Fruit fly (Drosophila melanogaster) whole organism, embryonic: Measurements from ENCODE around the gene CG7080.

Experiments used
- Blimp-1 ChIP-seq: fragments of 200-800 bp; sonication (Bioruptor generic); optimal IDR thresholded peaks from 3 replicates; lab custom pipeline; 2018; ENCODE audit warnings: missing biosample characterization, missing genetic modification characterization, mild to moderate bottlenecking, moderate library complexity, missing genetic modification reagents
- BtbVII ChIP-seq: fragments of 200-800 bp; sonication (Bioruptor generic); optimal IDR thresholded peaks from 3 replicates; lab custom pipeline; 2017; ENCODE audit warnings: missing biosample characterization, mild to moderate bottlenecking, missing genetic modification characterization
- CG1024 ChIP-seq: fragments of 200-800 bp; sonication (Bioruptor generic); IDR thresholded peaks from 2 replicates; pipeline ENCODE4 v1.3.6; 2022; ENCODE audit warnings: missing biosample characterization, missing genetic modification characterization
- CG11093 ChIP-seq: fragments of 200-800 bp; sonication (Bioruptor generic); IDR thresholded peaks from 3 replicates; pipeline ENCODE4 v1.3.6; 2022; ENCODE audit warnings: missing biosample characterization, missing genetic modification characterization
- CG12219 ChIP-seq: fragments of 200-800 bp; sonication (Bioruptor generic); optimal IDR thresholded peaks from 3 replicates; lab custom pipeline; 2018; ENCODE audit warnings: missing biosample characterization, mild to moderate bottlenecking, missing genetic modification characterization
- CG14965 ChIP-seq: fragments of 200-800 bp; sonication (Bioruptor generic); optimal IDR thresholded peaks from 2 replicates; lab custom pipeline; 2016; ENCODE audit warnings: missing biosample characterization, missing genetic modification characterization, borderline replicate concordance
- CG15011 ChIP-seq: fragments of 200-800 bp; sonication (Bioruptor generic); optimal IDR thresholded peaks from 3 replicates; lab custom pipeline; 2018; ENCODE audit warnings: missing biosample characterization, mild to moderate bottlenecking, missing genetic modification characterization
- CG1603 ChIP-seq: fragments of 200-800 bp; sonication (Bioruptor generic); optimal IDR thresholded peaks from 2 replicates; lab custom pipeline; 2019; ENCODE audit warnings: missing biosample characterization, mild to moderate bottlenecking, missing genetic modification characterization, moderate library complexity
- CG1647 ChIP-seq: fragments of 200-800 bp; sonication (Bioruptor generic); optimal IDR thresholded peaks from 3 replicates; lab custom pipeline; 2016; ENCODE audit warnings: missing biosample characterization, missing genetic modification characterization
- CG3281 ChIP-seq: fragments of 200-800 bp; sonication (Bioruptor generic); optimal IDR thresholded peaks from 3 replicates; lab custom pipeline; 2017; ENCODE audit warnings: missing biosample characterization, mild to moderate bottlenecking, missing genetic modification characterization
- CG4282 ChIP-seq: fragments of 200-800 bp; sonication (Bioruptor generic); optimal IDR thresholded peaks from 2 replicates; lab custom pipeline; 2016; ENCODE audit warnings: missing biosample characterization, missing genetic modification characterization
- CG4404 ChIP-seq: fragments of 200-800 bp; sonication (Bioruptor generic); IDR thresholded peaks from 2 replicates; pipeline ENCODE4 v1.3.6; 2022; ENCODE audit warnings: missing biosample characterization, missing genetic modification characterization
- CG4617 ChIP-seq: fragments of 200-800 bp; sonication (Bioruptor generic); optimal IDR thresholded peaks from 3 replicates; lab custom pipeline; 2016; ENCODE audit warnings: missing biosample characterization, missing genetic modification characterization, borderline replicate concordance
- CG5180 ChIP-seq: fragments of 200-800 bp; sonication (Bioruptor generic); optimal IDR thresholded peaks from 3 replicates; lab custom pipeline; 2017; ENCODE audit warnings: missing biosample characterization, missing genetic modification characterization, mild to moderate bottlenecking, moderate library complexity, missing genetic modification reagents
- CG7786 ChIP-seq: fragments of 200-800 bp; sonication (Bioruptor generic); optimal IDR thresholded peaks from 2 replicates; lab custom pipeline; 2016; ENCODE audit warnings: missing biosample characterization, missing genetic modification characterization
- CHES-1-like ChIP-seq: fragments of 200-800 bp; sonication (Bioruptor generic); optimal IDR thresholded peaks from 2 replicates; lab custom pipeline; 2016; ENCODE audit warnings: missing biosample characterization, missing genetic modification characterization
- CkIIα-i1 ChIP-seq: fragments of 200-800 bp; sonication (Bioruptor generic); IDR thresholded peaks from 2 replicates; pipeline ENCODE4 v1.3.6; 2022; ENCODE audit warnings: missing biosample characterization, missing genetic modification characterization
- CoRest ChIP-seq: fragments of 200-800 bp; sonication (Bioruptor generic); optimal IDR thresholded peaks from 3 replicates; lab custom pipeline; 2018; ENCODE audit warnings: missing biosample characterization, mild to moderate bottlenecking, missing genetic modification characterization, moderate library complexity
- Dll ChIP-seq: fragments of 200-800 bp; sonication (Bioruptor generic); IDR thresholded peaks from 4 replicates; pipeline ENCODE4 v1.3.6; 2022; ENCODE audit warnings: missing biosample characterization, missing genetic modification characterization; ENCODE audit not compliant: partially characterized antibody
- HLH54F ChIP-seq: fragments of 200-800 bp; sonication (Bioruptor generic); optimal IDR thresholded peaks from 3 replicates; lab custom pipeline; 2016; ENCODE audit warnings: missing biosample characterization, missing genetic modification characterization
- NC2β ChIP-seq: fragments of 200-800 bp; sonication (Bioruptor generic); optimal IDR thresholded peaks from 2 replicates; lab custom pipeline; 2016; ENCODE audit warnings: missing biosample characterization, missing genetic modification characterization
- Neu2 ChIP-seq: fragments of 200-800 bp; sonication (Bioruptor generic); optimal IDR thresholded peaks from 3 replicates; lab custom pipeline; 2016; ENCODE audit warnings: missing biosample characterization, missing genetic modification characterization, borderline replicate concordance
- Poxn ChIP-seq: fragments of 200-800 bp; sonication (Bioruptor generic); IDR thresholded peaks from 2 replicates; pipeline ENCODE4 v1.3.6; 2022; ENCODE audit warnings: missing biosample characterization, missing genetic modification characterization
- Sox100B ChIP-seq: fragments of 200-800 bp; sonication (Bioruptor generic); optimal IDR thresholded peaks from 3 replicates; lab custom pipeline; 2018; ENCODE audit warnings: missing biosample characterization, mild to moderate bottlenecking, missing genetic modification characterization
- Sry-β ChIP-seq: fragments of 200-800 bp; sonication (Bioruptor generic); optimal IDR thresholded peaks from 2 replicates; lab custom pipeline; 2018; ENCODE audit warnings: missing biosample characterization, mild to moderate bottlenecking, missing genetic modification characterization, moderate library complexity
- Trl ChIP-seq, 3 experiments: fragments of >200 bp in 2 of 3; fragments of 200-800 bp in 1 of 3; sonication (Bioruptor generic) in 1 of 3; optimal IDR thresholded peaks; 2 replicates in 1 of 3; 3 replicates in 2 of 3; lab custom pipeline; 2016 to 2017; ENCODE audit warnings: missing biosample characterization in 1 of 3, missing genetic modification characterization in 1 of 3
- ato ChIP-seq: fragments of 200-800 bp; sonication (Bioruptor generic); IDR thresholded peaks from 2 replicates; pipeline ENCODE4 v1.3.6; 2022; ENCODE audit warnings: missing biosample characterization, missing genetic modification characterization; ENCODE audit not compliant: partially characterized antibody
- bowl ChIP-seq: fragments of 200-800 bp; sonication (Bioruptor generic); IDR thresholded peaks from 2 replicates; pipeline ENCODE4 v1.3.6; 2022; ENCODE audit warnings: missing biosample characterization, missing genetic modification characterization
- cato ChIP-seq: fragments of 200-800 bp; sonication (Bioruptor generic); optimal IDR thresholded peaks from 2 replicates; lab custom pipeline; 2016; ENCODE audit warnings: missing biosample characterization, missing genetic modification characterization, borderline replicate concordance
- chinmo ChIP-seq: fragments of 200-800 bp; sonication (Bioruptor generic); IDR thresholded peaks from 4 replicates; pipeline ENCODE4 v1.3.6; 2022; ENCODE audit warnings: missing biosample characterization, missing genetic modification characterization; ENCODE audit not compliant: partially characterized antibody
- dpn ChIP-seq, 2 experiments: fragments of 200-800 bp; sonication (Bioruptor generic); optimal IDR thresholded peaks; 3 replicates each; lab custom pipeline; 2016; ENCODE audit warnings: missing biosample characterization in 2 of 2, missing genetic modification characterization in 2 of 2
- fd102C ChIP-seq: fragments of 200-800 bp; sonication (Bioruptor generic); optimal IDR thresholded peaks from 2 replicates; lab custom pipeline; 2018; ENCODE audit warnings: missing biosample characterization, mild to moderate bottlenecking, missing genetic modification characterization, moderate library complexity
- fd3F ChIP-seq: fragments of 200-800 bp; sonication (Bioruptor generic); optimal IDR thresholded peaks from 2 replicates; lab custom pipeline; 2018; ENCODE audit warnings: missing biosample characterization, mild to moderate bottlenecking, missing genetic modification characterization, moderate library complexity
- fu2 ChIP-seq: fragments of 200-800 bp; sonication (Bioruptor generic); optimal IDR thresholded peaks from 2 replicates; lab custom pipeline; 2016; ENCODE audit warnings: missing biosample characterization, missing genetic modification characterization
- h ChIP-seq: fragments of >200 bp; optimal IDR thresholded peaks from 2 replicates; lab custom pipeline; 2017
- ham ChIP-seq: fragments of 200-800 bp; sonication (Bioruptor generic); IDR thresholded peaks from 2 replicates; pipeline ENCODE4 v1.3.6; 2022; ENCODE audit warnings: missing biosample characterization, missing genetic modification characterization
- her ChIP-seq: fragments of 200-800 bp; sonication (Bioruptor generic); optimal IDR thresholded peaks from 2 replicates; lab custom pipeline; 2016; ENCODE audit warnings: missing biosample characterization, missing genetic modification characterization
- lbe ChIP-seq: fragments of 200-800 bp; sonication (Bioruptor generic); optimal IDR thresholded peaks from 2 replicates; lab custom pipeline; 2016; ENCODE audit warnings: missing biosample characterization, mild to moderate bottlenecking, missing genetic modification characterization
- otp ChIP-seq: fragments of 200-800 bp; sonication (Bioruptor generic); IDR thresholded peaks from 3 replicates; pipeline ENCODE4, ENCODE4 v1.3.6; 2022; ENCODE audit warnings: missing biosample characterization, missing genetic modification characterization
- p53 ChIP-seq: fragments of 200-800 bp; sonication (Bioruptor generic); optimal IDR thresholded peaks from 2 replicates; lab custom pipeline; 2016; ENCODE audit warnings: missing biosample characterization, missing genetic modification characterization
- ro ChIP-seq: fragments of 200-800 bp; sonication (Bioruptor generic); IDR thresholded peaks from 2 replicates; pipeline ENCODE4 v1.3.6; 2022; ENCODE audit warnings: missing biosample characterization, missing genetic modification characterization
- sc ChIP-seq, 3 experiments: fragments of >200 bp in 2 of 3; fragments of 200-800 bp in 1 of 3; sonication (Bioruptor generic) in 1 of 3; optimal IDR thresholded peaks; 2 replicates in 2 of 3; 3 replicates in 1 of 3; lab custom pipeline; 2017; ENCODE audit warnings: mild to moderate bottlenecking in 1 of 3, missing biosample characterization in 1 of 3, missing genetic modification characterization in 1 of 3, missing genetic modification reagents in 1 of 3
- sd ChIP-seq: fragments of 200-800 bp; sonication (Bioruptor generic); optimal IDR thresholded peaks from 3 replicates; lab custom pipeline; 2018; ENCODE audit warnings: missing biosample characterization, mild to moderate bottlenecking, missing genetic modification characterization, moderate library complexity
- shn ChIP-seq: fragments of 200-800 bp; sonication (Bioruptor generic); optimal IDR thresholded peaks from 3 replicates; lab custom pipeline; 2016; ENCODE audit warnings: missing biosample characterization, missing genetic modification characterization
- tgo ChIP-seq: fragments of 200-800 bp; sonication (Bioruptor generic); IDR thresholded peaks from 3 replicates; pipeline ENCODE4 v1.3.6; 2022; ENCODE audit warnings: missing biosample characterization, missing genetic modification characterization
- tio ChIP-seq: fragments of 200-800 bp; sonication (Bioruptor generic); optimal IDR thresholded peaks from 2 replicates; lab custom pipeline; 2017; ENCODE audit warnings: missing biosample characterization, missing genetic modification characterization, inconsistent platforms
- trem ChIP-seq: fragments of 200-800 bp; optimal IDR thresholded peaks from 3 replicates; lab custom pipeline; 2019; ENCODE audit warnings: missing biosample characterization, mild to moderate bottlenecking, missing genetic modification characterization, moderate library complexity
- unpg ChIP-seq: fragments of 200-800 bp; sonication (Bioruptor generic); optimal IDR thresholded peaks from 3 replicates; lab custom pipeline; 2018; ENCODE audit warnings: missing biosample characterization, mild to moderate bottlenecking, missing genetic modification characterization, moderate library complexity

CG7080 gene

dm6 chr3R:22362218-22362907 is 33.3 kb downstream of the CG7080 start, which contains the start of the genes JMJD6, CG7071 and Muted (continued):
- TF ChIP-seq ham (GFP tag; lab: Robert Waterston, UW), result peak; percentile 59; the same call in 1 of the 2 replicates
- no peak for TF ChIP-seq CG14965 (GFP tag; lab: Kevin White, UChicago)
- peak; percentile 84 for TF ChIP-seq NC2β (GFP tag; lab: Kevin White, UChicago)
- TF ChIP-seq CG12219 (GFP tag; lab: Kevin White, UChicago), result peak; percentile 71
- peak; percentile 83 for TF ChIP-seq shn
- peak; percentile 87 for TF ChIP-seq Blimp-1
- peak; percentile 85 for TF ChIP-seq fu2 (GFP tag; lab: Kevin White, UChicago)
- TF ChIP-seq Poxn, result peak; percentile 76
- TF ChIP-seq Trl (optimal IDR thresholded peaks at IDR 0.05; lab: Kevin White, UChicago), result peak in 1 of 2 experiments; percentile 20
- peak; percentile 90 for TF ChIP-seq Trl (GFP tag; optimal IDR thresholded peaks at IDR 0.05; lab: Kevin White, UChicago)
- peak; percentile 66 for TF ChIP-seq CG5180 (GFP tag; lab: Kevin White, UChicago)
- peak; percentile 45 for TF ChIP-seq fd102C (GFP tag; lab: Kevin White, UChicago)
- peak; percentile 90 for TF ChIP-seq fd3F (GFP tag; lab: Kevin White, UChicago)
- TF ChIP-seq CG1647 (GFP tag; lab: Kevin White, UChicago), result peak; percentile 91
- TF ChIP-seq Dll (GFP tag; lab: Robert Waterston, UW), result peak; percentile 95
- TF ChIP-seq dpn (GFP tag; optimal IDR thresholded peaks at IDR 0.05; lab: Kevin White, UChicago), result peak; percentile 88 to 94
- TF ChIP-seq CG7786 (GFP tag; lab: Kevin White, UChicago), result peak; percentile 84
- TF ChIP-seq sc (optimal IDR thresholded peaks at IDR 0.05; lab: Kevin White, UChicago), result no peak
- peak; percentile 83 for TF ChIP-seq sc (GFP tag; optimal IDR thresholded peaks at IDR 0.05; lab: Kevin White, UChicago)
- peak; percentile 82 for TF ChIP-seq CG1603 (tag; lab: Kevin White, UChicago)
- TF ChIP-seq ro, result peak; percentile 81
- peak; percentile 56 for TF ChIP-seq Sry-β (GFP tag; lab: Kevin White, UChicago)
- peak; percentile 92 for TF ChIP-seq CG3281 (GFP tag; lab: Kevin White, UChicago)
- peak; percentile 91 for TF ChIP-seq CG4404
- peak; percentile 86 for TF ChIP-seq tio (GFP tag; lab: Kevin White, UChicago)
- peak; percentile 87 for TF ChIP-seq cato (GFP tag; lab: Kevin White, UChicago)
- TF ChIP-seq CHES-1-like (GFP tag; lab: Kevin White, UChicago), result peak; percentile 85
- TF ChIP-seq CkIIα-i1 (GFP tag; lab: Robert Waterston, UW), result no peak
- TF ChIP-seq unpg, result peak; percentile 92
- peak; percentile 85; the same call in 2 of the 3 replicates for TF ChIP-seq otp (GFP tag; lab: Robert Waterston, UW)
- peak; percentile 83 for TF ChIP-seq Sox100B
- peak; percentile 71 for TF ChIP-seq CG15011 (GFP tag; lab: Kevin White, UChicago)
- TF ChIP-seq p53 (GFP tag; lab: Kevin White, UChicago), result peak; percentile 19
- peak; percentile 73 for TF ChIP-seq sd
- TF ChIP-seq Neu2 (GFP tag; lab: Kevin White, UChicago), result no peak
- no peak for TF ChIP-seq h
- TF ChIP-seq CG1024 (GFP tag; lab: Robert Waterston, UW), result peak; percentile 83
- TF ChIP-seq trem (tag; lab: Kevin White, UChicago), result peak; percentile 82
- TF ChIP-seq lbe (GFP tag; lab: Kevin White, UChicago), result peak; percentile 91
- peak; percentile 88 for TF ChIP-seq CG4282
- TF ChIP-seq ato, result peak; percentile 58; the same call in 1 of the 2 replicates
- TF ChIP-seq her (GFP tag; lab: Kevin White, UChicago), result peak; percentile 30
- peak; percentile 85 for TF ChIP-seq BtbVII (GFP tag; lab: Kevin White, UChicago)
- TF ChIP-seq tgo (GFP tag; lab: Robert Waterston, UW), result peak; percentile 87
- TF ChIP-seq HLH54F (GFP tag; lab: Kevin White, UChicago), result peak; percentile 95
- TF ChIP-seq chinmo (GFP tag; lab: Robert Waterston, UW), result no peak
- TF ChIP-seq CoRest (tag; lab: Kevin White, UChicago), result peak; percentile 94
- peak; percentile 80 for TF ChIP-seq CG4617 (GFP tag; lab: Kevin White, UChicago)
- TF ChIP-seq bowl (GFP tag; lab: Robert Waterston, UW), result peak; percentile 67; the same call in 1 of the 2 replicates
- peak; percentile 85; the same call in 1 of the 3 replicates for TF ChIP-seq CG11093 (GFP tag; lab: Robert Waterston, UW)
